Fruit fly (Drosophila melanogaster) whole organism, embryonic: Measurements from ENCODE around the gene CG42571.
A peak's percentile ranks its signal among the peaks of the same experiment; 100 is the strongest.

Source experiments
- Asciz ChIP-seq: fragments of 200-800 bp; sonication (Bioruptor generic); optimal IDR thresholded peaks from 2 replicates; lab custom pipeline; 2017; ENCODE audit warnings: missing biosample characterization, mild to moderate bottlenecking, missing genetic modification characterization, missing genetic modification reagents
- C15 ChIP-seq: fragments of 200-800 bp; sonication (Bioruptor generic); IDR thresholded peaks from 3 replicates; pipeline ENCODE4 v1.3.6; 2022; ENCODE audit warnings: missing biosample characterization, missing genetic modification characterization
- CG11456 ChIP-seq: fragments of 200-800 bp; sonication (Bioruptor generic); IDR thresholded peaks from 3 replicates; pipeline ENCODE4 v1.3.6; 2022; ENCODE audit warnings: missing biosample characterization, missing genetic modification characterization
- CG11504 ChIP-seq: fragments of 200-800 bp; sonication (Bioruptor generic); optimal IDR thresholded peaks from 3 replicates; lab custom pipeline; 2019; ENCODE audit warnings: missing biosample characterization, mild to moderate bottlenecking, missing genetic modification characterization, moderate library complexity
- CG12104 ChIP-seq: fragments of 200-800 bp; sonication (Bioruptor generic); optimal IDR thresholded peaks from 3 replicates; lab custom pipeline; 2016; ENCODE audit warnings: missing biosample characterization, missing genetic modification characterization
- CG12744 ChIP-seq: fragments of 200-800 bp; sonication (Bioruptor generic); optimal IDR thresholded peaks from 2 replicates; lab custom pipeline; 2016; ENCODE audit warnings: missing biosample characterization, missing genetic modification characterization
- CG15479 ChIP-seq: fragments of 200-800 bp; sonication (Bioruptor generic); optimal IDR thresholded peaks from 3 replicates; lab custom pipeline; 2019; ENCODE audit warnings: missing biosample characterization, mild to moderate bottlenecking, missing genetic modification characterization, moderate library complexity
- CG18011 ChIP-seq: fragments of 200-800 bp; sonication (Bioruptor generic); optimal IDR thresholded peaks from 2 replicates; lab custom pipeline; 2017; ENCODE audit warnings: missing biosample characterization, missing genetic modification characterization, mild to moderate bottlenecking, moderate library complexity, missing genotype
- CG2199 ChIP-seq: fragments of 200-800 bp; sonication (Bioruptor generic); IDR thresholded peaks from 3 replicates; pipeline ENCODE4 v1.3.6; 2022; ENCODE audit warnings: missing biosample characterization, missing genetic modification characterization
- CG31388 ChIP-seq: fragments of 200-800 bp; sonication (Bioruptor generic); optimal IDR thresholded peaks from 2 replicates; lab custom pipeline; 2016; ENCODE audit warnings: missing biosample characterization, missing genetic modification characterization
- CG3163 ChIP-seq: fragments of 200-800 bp; sonication (Bioruptor generic); optimal IDR thresholded peaks from 3 replicates; lab custom pipeline; 2016; ENCODE audit warnings: missing biosample characterization, missing genetic modification characterization
- CG3726 ChIP-seq: fragments of 200-800 bp; sonication (Bioruptor generic); IDR thresholded peaks from 3 replicates; pipeline ENCODE4, ENCODE4 v1.3.6; 2022; ENCODE audit warnings: missing biosample characterization, missing genetic modification characterization
- CG4282 ChIP-seq: fragments of 200-800 bp; sonication (Bioruptor generic); optimal IDR thresholded peaks from 2 replicates; lab custom pipeline; 2016; ENCODE audit warnings: missing biosample characterization, missing genetic modification characterization
- CG4328 ChIP-seq: fragments of 200-800 bp; sonication (Bioruptor generic); optimal IDR thresholded peaks from 3 replicates; lab custom pipeline; 2017; ENCODE audit warnings: missing biosample characterization, missing genetic modification reagents, missing genetic modification characterization
- CG4404 ChIP-seq: fragments of 200-800 bp; sonication (Bioruptor generic); IDR thresholded peaks from 2 replicates; pipeline ENCODE4 v1.3.6; 2022; ENCODE audit warnings: missing biosample characterization, missing genetic modification characterization
- CG7987 ChIP-seq: fragments of 200-800 bp; sonication (Bioruptor generic); optimal IDR thresholded peaks from 2 replicates; lab custom pipeline; 2018; ENCODE audit warnings: missing biosample characterization, mild to moderate bottlenecking, missing genetic modification characterization, moderate library complexity
- CG8281 ChIP-seq: fragments of 200-800 bp; sonication (Bioruptor generic); optimal IDR thresholded peaks from 2 replicates; lab custom pipeline; 2018; ENCODE audit warnings: missing biosample characterization, mild to moderate bottlenecking, missing genetic modification characterization, moderate library complexity
- CG8924 ChIP-seq: fragments of 200-800 bp; optimal IDR thresholded peaks from 3 replicates; lab custom pipeline; 2019; ENCODE audit warnings: missing biosample characterization, mild to moderate bottlenecking, missing genetic modification characterization, moderate library complexity
- Dp ChIP-seq: fragments of 200-800 bp; sonication (Bioruptor generic); optimal IDR thresholded peaks from 2 replicates; lab custom pipeline; 2018; ENCODE audit warnings: missing biosample characterization, mild to moderate bottlenecking, missing genetic modification characterization, moderate library complexity
- Dref ChIP-seq: fragments of 200-800 bp; sonication (Bioruptor generic); IDR thresholded peaks from 2 replicates; pipeline ENCODE4 v1.3.6; 2022; ENCODE audit warnings: missing biosample characterization, missing genetic modification characterization
- Drgx ChIP-seq: fragments of 200-800 bp; sonication (Bioruptor generic); IDR thresholded peaks from 2 replicates; pipeline ENCODE4 v1.3.6; 2022; ENCODE audit warnings: missing biosample characterization, missing genetic modification characterization
- Fer3 ChIP-seq: fragments of 200-800 bp; sonication (Bioruptor generic); optimal IDR thresholded peaks from 2 replicates; lab custom pipeline; 2018; ENCODE audit warnings: missing biosample characterization, mild to moderate bottlenecking, missing genetic modification characterization, moderate library complexity
- HLH4C ChIP-seq: fragments of 200-800 bp; sonication (Bioruptor generic); IDR thresholded peaks from 3 replicates; pipeline ENCODE4 v1.3.6; 2022; ENCODE audit warnings: missing biosample characterization, missing genetic modification characterization; ENCODE audit not compliant: partially characterized antibody
- Hr3 ChIP-seq: fragments of 200-800 bp; sonication (Bioruptor generic); optimal IDR thresholded peaks from 3 replicates; lab custom pipeline; 2016; ENCODE audit warnings: missing biosample characterization, missing genetic modification characterization
- Jarid2 ChIP-seq: fragments of 200-800 bp; sonication (Bioruptor generic); optimal IDR thresholded peaks from 3 replicates; lab custom pipeline; 2017; ENCODE audit warnings: mild to moderate bottlenecking, missing biosample characterization, missing genetic modification reagents, missing genetic modification characterization
- Lim3 ChIP-seq: fragments of 200-800 bp; sonication (Bioruptor generic); IDR thresholded peaks from 2 replicates; pipeline ENCODE4 v1.3.6; 2022; ENCODE audit warnings: missing biosample characterization, missing genetic modification characterization
- Myb ChIP-seq: fragments of 200-800 bp; sonication (Bioruptor generic); optimal IDR thresholded peaks from 2 replicates; lab custom pipeline; 2016; ENCODE audit warnings: missing biosample characterization, missing genetic modification characterization
- NFAT ChIP-seq: fragments of 200-800 bp; sonication (Bioruptor generic); IDR thresholded peaks from 2 replicates; pipeline ENCODE4 v1.3.6; 2022; ENCODE audit warnings: missing biosample characterization, missing genetic modification characterization
- Sin3A ChIP-seq: fragments of >200 bp; optimal IDR thresholded peaks from 2 replicates; lab custom pipeline; 2018
- ash1 ChIP-seq: fragments of 200-800 bp; sonication (Bioruptor generic); optimal IDR thresholded peaks from 2 replicates; lab custom pipeline; 2018; ENCODE audit warnings: missing biosample characterization, mild to moderate bottlenecking, missing genetic modification characterization
- br ChIP-seq: fragments of >200 bp; optimal IDR thresholded peaks from 2 replicates; lab custom pipeline; 2017
- btn ChIP-seq: fragments of 200-800 bp; sonication (Bioruptor generic); optimal IDR thresholded peaks from 2 replicates; lab custom pipeline; 2016; ENCODE audit warnings: missing biosample characterization, missing genetic modification characterization
- chif ChIP-seq, 2 experiments: fragments of 200-800 bp; sonication (Bioruptor generic); optimal IDR thresholded peaks; 3 replicates each; lab custom pipeline; 2016; ENCODE audit warnings: missing biosample characterization in 2 of 2, missing genetic modification characterization in 2 of 2
- crc ChIP-seq: fragments of 200-800 bp; sonication (Bioruptor generic); optimal IDR thresholded peaks from 2 replicates; lab custom pipeline; 2016; ENCODE audit warnings: missing biosample characterization, missing genetic modification characterization
- croc ChIP-seq: fragments of 200-800 bp; sonication (Bioruptor generic); conservative IDR thresholded peaks from 3 replicates; pipeline ENCODE4 v1.3.6; 2022; ENCODE audit warnings: missing biosample characterization, missing genetic modification characterization
- da ChIP-seq: fragments of 200-800 bp; sonication (Bioruptor generic); optimal IDR thresholded peaks from 2 replicates; lab custom pipeline; 2016; ENCODE audit warnings: missing biosample characterization, missing genetic modification characterization
- dati ChIP-seq: fragments of 200-800 bp; sonication (Bioruptor generic); IDR thresholded peaks from 2 replicates; pipeline ENCODE4 v1.3.6; 2022; ENCODE audit warnings: missing biosample characterization, missing genetic modification characterization
- dysf ChIP-seq: fragments of 200-800 bp; sonication (Bioruptor generic); IDR thresholded peaks from 3 replicates; pipeline ENCODE4 v1.3.6; 2022; ENCODE audit warnings: missing biosample characterization, missing genetic modification characterization
- esg ChIP-seq: fragments of 200-800 bp; sonication (Bioruptor generic); conservative IDR thresholded peaks from 2 replicates; pipeline ENCODE4 v1.3.6; 2022; ENCODE audit warnings: missing biosample characterization, missing genetic modification characterization
- eve ChIP-seq, 2 experiments: fragments of >200 bp; optimal IDR thresholded peaks; 2 replicates each; lab custom pipeline; 2017; ENCODE audit warnings: missing biosample characterization in 2 of 2, missing genetic modification characterization in 2 of 2
- exex ChIP-seq: fragments of 200-800 bp; sonication (Bioruptor generic); optimal IDR thresholded peaks from 4 replicates; lab custom pipeline; 2018; ENCODE audit warnings: missing biosample characterization, mild to moderate bottlenecking, missing genetic modification characterization, moderate library complexity
- gcm2 ChIP-seq: fragments of 200-800 bp; sonication (Bioruptor generic); optimal IDR thresholded peaks from 2 replicates; lab custom pipeline; 2016; ENCODE audit warnings: missing biosample characterization, missing genetic modification characterization
- kay ChIP-seq: fragments of 200-800 bp; sonication (Bioruptor generic); optimal IDR thresholded peaks from 2 replicates; lab custom pipeline; 2016; ENCODE audit warnings: missing biosample characterization, missing genetic modification characterization
- klu ChIP-seq: fragments of 200-800 bp; sonication (Bioruptor generic); IDR thresholded peaks from 2 replicates; pipeline ENCODE4 v1.3.6; 2022; ENCODE audit warnings: missing biosample characterization, missing genetic modification characterization
- kni ChIP-seq: fragments of 200-800 bp; sonication (Bioruptor generic); optimal IDR thresholded peaks from 3 replicates; lab custom pipeline; 2017; ENCODE audit warnings: mild to moderate bottlenecking, missing biosample characterization, missing genetic modification reagents, missing genetic modification characterization
- odd ChIP-seq: fragments of 200-800 bp; sonication (Bioruptor generic); optimal IDR thresholded peaks from 2 replicates; lab custom pipeline; 2017; ENCODE audit warnings: missing biosample characterization, mild to moderate bottlenecking, missing genetic modification characterization
- p53 ChIP-seq: fragments of 200-800 bp; sonication (Bioruptor generic); optimal IDR thresholded peaks from 2 replicates; lab custom pipeline; 2016; ENCODE audit warnings: missing biosample characterization, missing genetic modification characterization
- pho ChIP-seq: fragments of 200-800 bp; sonication (Bioruptor generic); optimal IDR thresholded peaks from 2 replicates; lab custom pipeline; 2016; ENCODE audit warnings: missing biosample characterization, missing genetic modification characterization
- pum ChIP-seq: fragments of 200-800 bp; sonication (Bioruptor generic); optimal IDR thresholded peaks from 2 replicates; lab custom pipeline; 2016; ENCODE audit warnings: missing biosample characterization, missing genetic modification characterization
- sug ChIP-seq: fragments of 200-800 bp; optimal IDR thresholded peaks from 2 replicates; lab custom pipeline; 2019; ENCODE audit warnings: missing biosample characterization, mild to moderate bottlenecking, missing genetic modification characterization, moderate library complexity
- wdn ChIP-seq: fragments of 200-800 bp; sonication (Bioruptor generic); IDR thresholded peaks from 2 replicates; pipeline ENCODE4 v1.3.6; 2022; ENCODE audit warnings: missing biosample characterization, missing genetic modification characterization
- zen2 ChIP-seq: fragments of 200-800 bp; sonication (Bioruptor generic); IDR thresholded peaks from 3 replicates; pipeline ENCODE4 v1.3.6; 2022; ENCODE audit warnings: missing biosample characterization, missing genetic modification characterization; ENCODE audit not compliant: partially characterized antibody

CG42571 gene

DNA sequence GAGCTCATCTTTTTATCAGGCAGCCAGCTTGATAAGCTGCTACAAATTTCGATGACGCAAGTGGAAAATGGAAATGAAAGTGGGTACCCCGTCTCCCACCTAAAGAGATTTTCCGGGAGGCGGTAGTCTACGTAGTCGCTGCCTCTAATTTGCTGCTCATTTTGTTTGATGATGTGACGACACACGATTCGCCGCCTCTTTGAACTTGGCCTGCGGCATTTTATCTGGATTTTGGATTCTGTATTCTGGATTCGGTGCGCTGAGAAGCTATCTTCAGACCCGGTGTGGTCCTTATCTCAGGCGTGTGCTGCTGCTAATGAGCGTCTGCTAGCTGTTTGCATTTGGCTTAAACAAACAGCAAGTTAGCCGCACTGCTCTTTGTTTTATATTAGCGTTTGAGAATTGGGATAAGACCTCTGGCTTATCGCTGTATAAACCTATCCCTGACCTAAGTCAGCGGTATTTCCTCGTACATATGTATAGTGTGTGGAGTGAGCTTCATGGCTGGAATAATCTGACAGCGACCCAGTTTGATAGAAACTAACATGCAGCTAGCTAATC lies 2.2 kb upstream of the CG42571 start (continued):
- TF ChIP-seq eve (GFP tag; optimal IDR thresholded peaks at IDR 0.05; lab: Kevin White, UChicago) (no peak), CG12744 (GFP tag; lab: Kevin White, UChicago) (peak; percentile 45), zen2 (GFP tag; lab: Robert Waterston, UW) (no peak), CG31388 (GFP tag; lab: Kevin White, UChicago) (no peak), p53 (peak; percentile 24), CG8281 (tag; lab: Kevin White, UChicago) (peak; percentile 29), Myb (GFP tag; lab: Kevin White, UChicago) (peak; percentile 21), esg (no peak), CG15479 (GFP tag; lab: Kevin White, UChicago) (peak; percentile 94), kni (GFP tag; lab: Kevin White, UChicago) (peak; percentile 40), odd (GFP tag; lab: Kevin White, UChicago) (peak; percentile 41), dysf (no peak), btn (peak; percentile 49), wdn (GFP tag; lab: Robert Waterston, UW) (no peak), Jarid2 (peak; percentile 38), CG11456 (GFP tag; lab: Robert Waterston, UW) (peak; percentile 63; the same call in 2 of the 3 replicates), Dref (no peak), CG12104 (GFP tag; lab: Kevin White, UChicago) (peak; percentile 35), Fer3 (tag; lab: Kevin White, UChicago) (peak; percentile 64), klu (GFP tag; lab: Robert Waterston, UW) (no peak), HLH4C (GFP tag; lab: Robert Waterston, UW) (no peak), Hr3 (GFP tag; lab: Kevin White, UChicago) (peak; percentile 15), da (GFP tag; lab: Kevin White, UChicago) (peak; percentile 61), Sin3A (no peak), CG8924 (tag; lab: Kevin White, UChicago) (peak; percentile 52), ash1 (peak; percentile 70), CG4282 (GFP tag; lab: Kevin White, UChicago) (peak; percentile 0), exex (tag; lab: Kevin White, UChicago) (peak; percentile 18), gcm2 (no peak), pho (GFP tag; lab: Kevin White, UChicago) (peak; percentile 53), br (lab: Kevin White, UChicago) (no peak), CG18011 (GFP tag; lab: Kevin White, UChicago) (no peak), CG2199 (0 out of 3 replicates have a peak, but pooled peaks have one; percentile 29), Dp (GFP tag; lab: Kevin White, UChicago) (no peak), kay (peak; percentile 60), chif (GFP tag; optimal IDR thresholded peaks at IDR 0.05; lab: Kevin White, UChicago) (peak; percentile 42 to 48), crc (GFP tag; lab: Kevin White, UChicago) (no peak), sug (tag; lab: Kevin White, UChicago) (peak; percentile 77), CG7987 (peak; percentile 70), croc (GFP tag; lab: Robert Waterston, UW) (no peak), NFAT (GFP tag; lab: Robert Waterston, UW) (no peak), dati (no peak), C15 (no peak), CG3726 (GFP tag; lab: Robert Waterston, UW) (no peak), CG4404 (GFP tag; lab: Robert Waterston, UW) (0 out of 2 replicates have a peak, but pooled peaks have one; percentile 11), CG4328 (GFP tag; lab: Kevin White, UChicago) (peak; percentile 46), Drgx (GFP tag; lab: Robert Waterston, UW) (no peak), CG11504 (tag; lab: Kevin White, UChicago) (peak; percentile 37), Asciz (GFP tag; lab: Kevin White, UChicago) (peak; percentile 70), CG3163 (GFP tag; lab: Kevin White, UChicago) (peak; percentile 30), Lim3 (GFP tag; lab: Robert Waterston, UW) (no peak), pum (GFP tag; lab: Kevin White, UChicago) (peak; percentile 42)
